Fruit fly (Drosophila melanogaster) whole organism, adult: ENCODE results near the gene CG45491.

Source experiments
- CG14711 ChIP-seq: fragments of 200-800 bp; sonication (Bioruptor generic); optimal IDR thresholded peaks from 2 replicates; lab custom pipeline; 2018; ENCODE audit warnings: missing biosample characterization, mild to moderate bottlenecking, missing genetic modification characterization, moderate library complexity
- CG33017 ChIP-seq: fragments of 200-800 bp; sonication (Bioruptor generic); optimal IDR thresholded peaks from 2 replicates; lab custom pipeline; 2018; ENCODE audit warnings: missing biosample characterization, mild to moderate bottlenecking, missing genetic modification characterization, moderate library complexity
- CG7101 ChIP-seq: fragments of 200-800 bp; sonication (Bioruptor generic); optimal IDR thresholded peaks from 2 replicates; lab custom pipeline; 2018; ENCODE audit warnings: missing biosample characterization, mild to moderate bottlenecking, missing genetic modification characterization, moderate library complexity
- bab1 ChIP-seq: fragments of 200-800 bp; sonication (Bioruptor generic); optimal IDR thresholded peaks from 3 replicates; lab custom pipeline; 2019; ENCODE audit warnings: missing biosample characterization, mild to moderate bottlenecking, missing genetic modification characterization, moderate library complexity
- cic ChIP-seq: fragments of 200-800 bp; sonication (Bioruptor generic); optimal IDR thresholded peaks from 2 replicates; lab custom pipeline; 2017; ENCODE audit warnings: missing biosample characterization, mild to moderate bottlenecking, missing genetic modification characterization, moderate library complexity
- cnc ChIP-seq, 2 experiments: fragments of >200 bp; optimal IDR thresholded peaks; 2 replicates each; lab custom pipeline; 2017

DNA sequence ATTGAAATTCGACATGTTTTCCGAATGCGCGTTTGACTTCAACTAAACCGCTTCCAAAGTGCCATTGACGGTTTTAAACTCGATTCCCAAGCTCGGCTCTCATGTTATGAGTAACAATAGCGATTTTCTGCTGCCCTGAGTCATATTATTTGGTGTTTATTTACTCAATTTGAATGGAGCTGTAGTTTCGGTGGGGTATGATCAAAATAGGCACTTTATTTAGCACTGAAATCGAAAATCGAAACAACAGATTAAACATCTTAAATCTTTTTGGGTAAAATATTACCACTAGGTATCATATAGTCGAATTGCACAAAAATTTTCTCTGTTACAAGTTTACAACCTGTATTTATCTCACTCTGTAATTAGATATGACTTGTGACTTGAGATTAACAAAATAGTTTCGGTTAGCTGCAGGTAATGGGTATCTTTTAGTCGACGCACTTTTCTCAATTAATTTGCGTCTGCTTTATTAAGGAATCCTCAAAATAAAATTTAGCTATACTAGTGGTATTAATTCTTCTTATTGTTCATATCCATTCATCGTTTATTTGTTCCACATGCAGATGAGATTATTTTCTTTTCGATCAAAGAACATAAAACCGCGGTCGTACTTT is 20.7 kb upstream of the CG45491 start, which contains the start of gene CG12655:
- TF ChIP-seq CG33017 (tag; lab: Kevin White, UChicago) (no peak), cnc (optimal IDR thresholded peaks at IDR 0.05; lab: Kevin White, UChicago) (no peak), CG14711 (no peak), CG7101 (tag; lab: Kevin White, UChicago) (no peak), bab1 (no peak), cic (no peak)
